Fruit fly (Drosophila melanogaster): ENCODE data around the gene Tace.

Tace gene

DNA sequence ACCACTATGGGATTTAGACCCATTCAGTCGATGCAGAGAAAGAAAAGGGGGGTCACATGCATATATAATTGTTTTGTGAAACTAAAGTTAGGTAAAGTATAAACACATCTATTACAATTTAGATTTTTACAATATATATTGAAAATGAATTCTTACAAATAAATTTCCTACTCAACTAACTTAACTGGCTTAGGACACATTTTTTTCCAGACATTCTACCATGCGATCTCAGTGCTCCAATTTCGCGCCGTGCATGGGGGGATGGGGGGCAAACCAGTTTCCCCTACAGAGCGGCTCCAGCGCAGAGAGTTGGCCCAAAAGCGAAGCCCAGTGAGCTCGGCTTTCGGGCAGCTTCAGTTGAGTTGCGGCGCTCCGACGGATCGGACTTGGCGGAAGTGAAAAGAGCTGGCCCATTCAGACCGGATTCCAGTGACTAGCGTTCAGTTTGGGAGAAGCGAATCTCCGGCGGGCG, 17.2 kb upstream of the Tace start, which contains the start of gene CG7896:
TSS of gene CG7896 (plus strand) at position 354 of the 472 bp plus-strand sequence.
- TF ChIP-seq gl (tag; optimal IDR thresholded peaks at IDR 0.05) = peak; percentile 4
- no peak for TF ChIP-seq EcR (GFP tag; optimal IDR thresholded peaks at IDR 0.05)
- TF ChIP-seq Pif1A (GFP tag; optimal IDR thresholded peaks at IDR 0.05) = peak; percentile 84
- peak; percentile 76 for TF ChIP-seq CG8301 (tag; optimal IDR thresholded peaks at IDR 0.05)
- TF ChIP-seq CG14655 (GFP tag; optimal IDR thresholded peaks at IDR 0.05) = no peak
- TF ChIP-seq rn (GFP tag; IDR thresholded peaks at IDR 0.05) = peak; percentile 79
- TF ChIP-seq CG13204 (GFP tag; optimal IDR thresholded peaks at IDR 0.05) = peak; percentile 80
- peak; percentile 74 for TF ChIP-seq CG15710 (tag; optimal IDR thresholded peaks at IDR 0.05)
- TF ChIP-seq D1 (tag; optimal IDR thresholded peaks at IDR 0.05) = no peak
- peak; percentile 64 for TF ChIP-seq CG17806 (tag; optimal IDR thresholded peaks at IDR 0.05)
- TF ChIP-seq CG8159 (tag; optimal IDR thresholded peaks at IDR 0.05) = peak; percentile 83
- peak; percentile 88 for TF ChIP-seq CG4496 (GFP tag; IDR thresholded peaks at IDR 0.05)
- TF ChIP-seq CG9948 (tag; optimal IDR thresholded peaks at IDR 0.05) = peak; percentile 67
- TF ChIP-seq Ets98B (GFP tag; IDR thresholded peaks at IDR 0.05) = peak; percentile 81
- peak; percentile 40; the same call in 1 of the 2 replicates for TF ChIP-seq CG12605 (GFP tag; IDR thresholded peaks at IDR 0.05)
- TF ChIP-seq CG34367 (tag; optimal IDR thresholded peaks at IDR 0.05) = peak; percentile 68
- TF ChIP-seq Snoo (tag; optimal IDR thresholded peaks at IDR 0.05) = peak; percentile 78
- no peak for TF ChIP-seq CG10348 (GFP tag; IDR thresholded peaks at IDR 0.05)
- peak; percentile 78 for TF ChIP-seq fd96Ca (GFP tag; IDR thresholded peaks at IDR 0.05)
- peak; percentile 91 for TF ChIP-seq CG32121 (GFP tag; IDR thresholded peaks at IDR 0.05)
- peak; percentile 92 for TF ChIP-seq Pif1B (GFP tag; optimal IDR thresholded peaks at IDR 0.05)

DNA sequence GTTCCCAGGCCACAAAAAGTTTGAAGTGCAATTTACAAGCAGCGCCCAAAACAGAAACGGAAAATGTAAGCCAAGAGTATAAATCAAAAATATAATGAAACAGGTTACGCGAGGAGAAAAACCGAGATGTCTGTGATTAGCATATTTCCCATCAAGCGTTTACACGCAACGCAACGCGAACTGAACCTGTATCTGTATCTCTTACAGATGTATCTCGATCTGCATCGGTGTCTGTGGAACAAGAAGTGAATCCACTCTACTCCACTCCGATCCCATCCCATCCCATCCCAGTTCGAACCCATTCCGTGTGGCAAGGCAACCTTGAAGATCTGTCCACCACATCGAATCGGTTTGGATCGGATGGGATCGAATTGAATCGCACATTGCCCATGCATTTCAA, 16.4 kb upstream of the Tace start:
- peak; percentile 15 for TF ChIP-seq CG8159 (tag; optimal IDR thresholded peaks at IDR 0.05)
- no peak for TF ChIP-seq CG32121 (GFP tag; IDR thresholded peaks at IDR 0.05)

DNA sequence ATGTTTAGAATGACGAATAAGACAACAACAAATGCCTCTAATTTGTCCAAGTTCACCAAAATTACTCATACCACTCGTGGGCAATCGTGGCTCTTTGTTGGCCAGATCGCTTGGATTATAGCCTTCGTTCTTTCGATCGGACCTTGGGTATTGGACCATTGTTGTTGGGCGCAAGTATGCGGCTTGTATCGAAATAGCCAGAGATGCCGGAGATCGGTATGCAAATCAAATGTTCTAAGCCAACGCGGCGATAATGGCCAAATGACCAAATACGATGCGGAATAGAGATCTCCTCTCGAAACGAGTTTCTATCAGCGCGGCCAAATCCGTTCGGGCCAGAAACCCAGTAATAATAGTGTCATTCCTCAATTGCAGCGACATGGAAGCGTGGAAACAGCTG, 15.1 kb upstream of the Tace start:
- TF ChIP-seq CG4496 (GFP tag; IDR thresholded peaks at IDR 0.05) (no peak), CG10348 (GFP tag; IDR thresholded peaks at IDR 0.05) (0 out of 2 replicates have a peak, but pooled peaks have one; percentile 10)

DNA sequence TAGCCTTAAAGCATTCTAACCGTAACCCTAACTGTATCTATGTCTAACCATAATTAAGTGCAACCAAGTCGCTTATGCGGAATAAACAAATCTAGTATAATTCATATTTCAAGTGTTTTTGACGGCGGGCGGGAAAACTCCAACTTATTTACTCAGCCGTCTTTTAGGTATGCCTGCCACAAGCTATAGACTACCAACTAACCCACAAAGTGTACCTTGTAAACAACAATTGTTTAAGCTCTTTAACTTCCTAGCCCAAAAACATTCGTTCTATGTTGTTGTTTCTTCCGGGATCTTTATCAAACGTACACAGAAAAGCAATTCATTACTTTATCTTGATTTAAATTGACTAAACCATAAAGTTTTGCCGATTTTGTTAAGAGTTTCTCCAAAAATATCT, 9.6 kb upstream of the Tace start:
- TF ChIP-seq CG32121 (GFP tag; IDR thresholded peaks at IDR 0.05) (no peak), CG15710 (tag; optimal IDR thresholded peaks at IDR 0.05) (no peak), CG12605 (GFP tag; IDR thresholded peaks at IDR 0.05) (no peak), CG34367 (tag; optimal IDR thresholded peaks at IDR 0.05) (no peak), CG4496 (GFP tag; IDR thresholded peaks at IDR 0.05) (no peak), CG9948 (tag; optimal IDR thresholded peaks at IDR 0.05) (no peak), Ets98B (GFP tag; IDR thresholded peaks at IDR 0.05) (no peak), CG8159 (tag; optimal IDR thresholded peaks at IDR 0.05) (no peak), CG8301 (tag; optimal IDR thresholded peaks at IDR 0.05) (no peak), D1 (tag; optimal IDR thresholded peaks at IDR 0.05) (no peak), CG10348 (GFP tag; IDR thresholded peaks at IDR 0.05) (no peak), rn (GFP tag; IDR thresholded peaks at IDR 0.05) (no peak), Pif1B (GFP tag; optimal IDR thresholded peaks at IDR 0.05) (no peak)

DNA sequence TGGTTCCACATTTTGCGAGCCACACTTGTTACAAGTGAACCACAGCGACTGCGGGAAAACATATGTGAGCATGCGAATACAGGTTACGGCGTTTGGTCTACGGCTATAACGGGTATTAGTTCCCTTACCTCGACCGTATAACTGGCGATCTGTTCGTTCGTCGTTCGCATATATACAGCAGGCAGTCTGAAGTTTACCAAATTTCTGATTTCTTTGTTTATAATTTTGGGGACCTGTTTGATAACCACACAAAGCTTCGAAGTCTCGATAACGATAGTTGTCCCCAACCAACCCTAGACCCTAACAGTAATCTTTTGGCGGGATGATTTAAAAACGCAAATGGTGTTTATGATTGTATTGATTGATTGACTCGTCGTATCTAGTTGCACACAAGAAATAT, 7.2 kb upstream of the Tace start, which contains the start of gene Acph-1:
TSS of gene Acph-1 (minus strand) at position 278 of the 400 bp plus-strand sequence.
- TF ChIP-seq D1 (tag; optimal IDR thresholded peaks at IDR 0.05) (no peak), CG4496 (GFP tag; IDR thresholded peaks at IDR 0.05) (no peak)

DNA sequence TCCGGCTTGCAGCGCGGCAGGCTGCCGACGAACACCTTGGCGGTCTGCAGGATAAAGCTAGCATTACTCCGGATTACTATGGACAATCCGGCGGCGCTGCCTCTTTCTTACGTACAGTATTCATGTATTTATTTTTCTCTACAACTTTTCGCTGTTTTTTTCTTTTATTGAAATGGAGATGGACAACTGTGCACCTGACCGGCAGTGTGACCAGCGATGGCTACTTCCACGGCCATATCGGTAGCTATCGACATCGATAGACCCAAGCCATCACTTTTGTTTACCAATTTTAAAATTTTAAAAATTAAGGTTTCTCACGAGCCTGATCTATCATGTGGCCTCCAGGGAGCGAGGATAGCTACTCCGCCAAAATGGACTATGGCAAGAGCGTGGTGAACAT, 5.3 kb upstream of the Tace start, which contains the start of the genes CG7903 and Sas-6:
TSS of gene CG7903 (minus strand) at position 197 of the 400 bp plus-strand sequence.
TSS of gene Sas-6 (plus strand) at position 323 of the 400 bp plus-strand sequence.
- TF ChIP-seq CG4496 (GFP tag; IDR thresholded peaks at IDR 0.05) (peak; percentile 44; the same call in 1 of the 3 replicates), CG8301 (tag; optimal IDR thresholded peaks at IDR 0.05) (no peak)

DNA sequence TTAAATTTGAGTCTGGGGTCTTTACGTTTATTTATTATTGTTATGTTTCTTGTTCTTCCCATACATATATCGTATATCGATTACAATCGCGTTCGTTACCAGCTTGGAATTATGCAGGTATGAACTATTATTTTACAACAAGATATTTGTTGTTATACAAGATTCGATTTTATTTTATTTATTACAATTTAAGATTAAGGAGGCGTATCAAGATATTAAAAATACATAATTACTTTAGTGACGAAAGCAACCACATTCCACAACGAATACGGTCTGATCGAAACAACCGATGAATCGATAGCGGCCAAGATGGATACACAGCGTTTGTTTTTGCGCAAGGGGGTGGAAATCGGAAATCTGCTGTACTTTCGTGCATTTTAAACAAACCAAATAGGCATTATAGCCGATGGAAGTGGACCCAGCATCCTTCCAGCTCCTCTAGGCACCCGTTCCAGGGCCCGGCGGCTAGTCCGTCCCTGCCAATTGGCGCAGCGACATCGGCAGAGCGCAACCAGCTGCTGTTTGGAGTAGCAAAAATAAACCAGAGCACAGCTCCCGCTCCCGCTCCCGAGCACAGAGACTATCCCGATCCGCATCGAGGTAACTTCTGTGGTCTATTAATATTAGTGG, 2.6 kb upstream of the Tace start, which contains the start of the genes CG15525 and CG11504:
TSS of gene CG15525 (minus strand) at position 70 of the 630 bp plus-strand sequence.
TSS of gene CG11504 (plus strand) at position 294 of the 630 bp plus-strand sequence.
- TF ChIP-seq Snoo (tag; optimal IDR thresholded peaks at IDR 0.05) (no peak), Ets98B (GFP tag; IDR thresholded peaks at IDR 0.05) (peak; percentile 19; the same call in 1 of the 2 replicates), CG32121 (GFP tag; IDR thresholded peaks at IDR 0.05) (no peak)

DNA sequence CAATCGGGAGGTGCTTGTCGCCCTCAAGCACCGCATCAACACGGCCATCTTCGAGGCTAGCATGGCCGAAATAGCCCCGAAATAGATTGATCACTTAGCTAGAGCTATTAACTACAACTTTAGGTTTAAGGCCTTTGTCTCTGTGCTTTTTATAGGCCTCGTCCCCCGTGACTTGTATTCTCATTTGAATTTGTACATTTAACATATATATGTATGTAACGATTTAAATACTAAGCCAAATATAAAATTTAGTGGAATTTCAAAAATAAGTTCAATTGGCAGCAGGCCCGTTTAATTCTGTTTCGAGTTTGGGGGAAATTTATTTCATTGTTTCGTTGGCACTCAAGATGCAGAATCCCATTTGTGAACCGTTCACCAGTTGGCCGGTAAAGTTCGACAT, 835 bp upstream of the Tace start, which contains the start of gene CG34298:
TSS of gene CG34298 (plus strand) at position 301 of the 400 bp plus-strand sequence.
- TF ChIP-seq CG8301 (tag; optimal IDR thresholded peaks at IDR 0.05) (no peak), CG9948 (tag; optimal IDR thresholded peaks at IDR 0.05) (no peak), Pif1B (GFP tag; optimal IDR thresholded peaks at IDR 0.05) (no peak), CG8159 (tag; optimal IDR thresholded peaks at IDR 0.05) (no peak), CG34367 (tag; optimal IDR thresholded peaks at IDR 0.05) (no peak), CG32121 (GFP tag; IDR thresholded peaks at IDR 0.05) (no peak), gl (tag; optimal IDR thresholded peaks at IDR 0.05) (no peak), D1 (tag; optimal IDR thresholded peaks at IDR 0.05) (no peak), CG12605 (GFP tag; IDR thresholded peaks at IDR 0.05) (no peak)

Data from whole organism, pupa.